Fruit fly (Drosophila melanogaster): Measurements from ENCODE around the gene fng.

fng gene

dm6 chr3L:20922279-20922830, 27.0 kb downstream of the fng start (continued):
- TF ChIP-seq Meics (GFP tag; optimal IDR thresholded peaks at IDR 0.05) (no peak), CG8290 (GFP tag; optimal IDR thresholded peaks at IDR 0.05) (no peak), CG8290 (tag; optimal IDR thresholded peaks at IDR 0.05) (peak; percentile 19 to 53), CG1647 (GFP tag; optimal IDR thresholded peaks at IDR 0.05) (no peak), Awh (GFP tag; IDR thresholded peaks at IDR 0.05) (no peak), crc (GFP tag; optimal IDR thresholded peaks at IDR 0.05) (no peak), CG33213 (GFP tag; optimal IDR thresholded peaks at IDR 0.05) (no peak), ttk (GFP tag; IDR thresholded peaks at IDR 0.05) (no peak), btn (GFP tag; optimal IDR thresholded peaks at IDR 0.05) (no peak), CG7556 (GFP tag; optimal IDR thresholded peaks at IDR 0.05) (no peak), CG16813 (GFP tag; IDR thresholded peaks at IDR 0.05; ENCODE audit: partially characterized antibody) (no peak), trh (GFP tag; optimal IDR thresholded peaks at IDR 0.05) (no peak), maf-S (GFP tag; optimal IDR thresholded peaks at IDR 0.05) (no peak), gsb-n (tag; optimal IDR thresholded peaks at IDR 0.05) (peak; percentile 64), CG2889 (GFP tag; IDR thresholded peaks at IDR 0.05) (no peak), ind (GFP tag; optimal IDR thresholded peaks at IDR 0.05) (no peak), Mes4 (GFP tag; optimal IDR thresholded peaks at IDR 0.05) (no peak), Tbp (GFP tag; optimal IDR thresholded peaks at IDR 0.05) (no peak), CG4404 (GFP tag; IDR thresholded peaks at IDR 0.05) (no peak), pros (GFP tag; optimal IDR thresholded peaks at IDR 0.05) (peak; percentile 85), CTCF (GFP tag; optimal IDR thresholded peaks at IDR 0.05) (no peak), CG6854 (GFP tag; optimal IDR thresholded peaks at IDR 0.05) (no peak), Oaz (GFP tag; IDR thresholded peaks at IDR 0.05) (no peak), D19A (tag; optimal IDR thresholded peaks at IDR 0.05) (peak; percentile 21), eve (GFP tag; optimal IDR thresholded peaks at IDR 0.05) (no peak), dmrt11E (tag; optimal IDR thresholded peaks at IDR 0.05) (peak; percentile 28), z (GFP tag; IDR thresholded peaks at IDR 0.05) (peak; percentile 61; the same call in 1 of the 3 replicates), br (optimal IDR thresholded peaks at IDR 0.05) (no peak), ranshi (GFP tag; IDR thresholded peaks at IDR 0.05) (no peak), hkb (optimal IDR thresholded peaks at IDR 0.05) (no peak), hkb (GFP tag; IDR thresholded peaks at IDR 0.05) (no peak), HHEX (GFP tag; optimal IDR thresholded peaks at IDR 0.05) (no peak), Asciz (GFP tag; optimal IDR thresholded peaks at IDR 0.05) (peak; percentile 35), CG2875 (GFP tag; optimal IDR thresholded peaks at IDR 0.05) (peak; percentile 10), CG16815 (GFP tag; optimal IDR thresholded peaks at IDR 0.05) (no peak), wor (GFP tag; IDR thresholded peaks at IDR 0.05) (no peak), Fer1 (GFP tag; optimal IDR thresholded peaks at IDR 0.05) (no peak), CG10321 (GFP tag; IDR thresholded peaks at IDR 0.05) (no peak), CG6254 (GFP tag; optimal IDR thresholded peaks at IDR 0.05) (no peak), Doc2 (GFP tag; IDR thresholded peaks at IDR 0.05) (no peak), ERR (GFP tag; optimal IDR thresholded peaks at IDR 0.05) (no peak), CG9817 (tag; optimal IDR thresholded peaks at IDR 0.05) (no peak), CG9727 (GFP tag; optimal IDR thresholded peaks at IDR 0.05) (no peak), CG32532 (GFP tag; IDR thresholded peaks at IDR 0.05) (no peak), CG17361 (GFP tag; IDR thresholded peaks at IDR 0.05) (no peak), CG14667 (GFP tag; IDR thresholded peaks at IDR 0.05) (no peak), CG14965 (GFP tag; optimal IDR thresholded peaks at IDR 0.05; ENCODE audit: borderline replicate concordance) (no peak), CG9609 (GFP tag; optimal IDR thresholded peaks at IDR 0.05) (no peak), CG12104 (GFP tag; optimal IDR thresholded peaks at IDR 0.05) (no peak), aop (GFP tag; IDR thresholded peaks at IDR 0.05) (no peak), Taf1 (GFP tag; IDR thresholded peaks at IDR 0.05) (no peak), CG3726 (GFP tag; IDR thresholded peaks at IDR 0.05) (no peak), bsh (GFP tag; optimal IDR thresholded peaks at IDR 0.05) (peak in 1 of 2 experiments; percentile 9), Mad (GFP tag; optimal IDR thresholded peaks at IDR 0.05) (no peak)

Data from whole organism, embryonic.